Worm (Caenorhabditis elegans) whole organism, L4 larva: ENCODE measurements around the gene lin-7.

Experiments used
- F10B5.3 ChIP-seq: sonication (generic microtip); optimal IDR thresholded peaks from 2 replicates; lab custom pipeline; 2016; ENCODE audit warnings: mild to moderate bottlenecking, missing genetic modification characterization, missing compliant biosample characterization
- F26F4.8 ChIP-seq: fragments of 200-800 bp; sonication (Bioruptor generic); conservative IDR thresholded peaks from 2 replicates; pipeline ENCODE4 v1.3.6; 2022; ENCODE audit warnings: missing genetic modification characterization, missing compliant biosample characterization
- F37D6.2 ChIP-seq: sonication (generic microtip); optimal IDR thresholded peaks from 2 replicates; lab custom pipeline; 2016; ENCODE audit warnings: mild to moderate bottlenecking, missing genetic modification characterization, missing compliant biosample characterization
- F44E2.7 ChIP-seq: fragments of 200-800 bp; sonication (Bioruptor generic); IDR thresholded peaks from 2 replicates; pipeline ENCODE4 v2.1.2; 2022; ENCODE audit warnings: missing genetic modification characterization, missing compliant biosample characterization
- R02D3.7 ChIP-seq: fragments of 150-350 bp; sonication (generic microtip); optimal IDR thresholded peaks from 3 replicates; lab custom pipeline; 2014; ENCODE audit warnings: missing biosample characterization, missing genetic modification characterization
- Y75B8A.6 ChIP-seq: fragments of 200-800 bp; sonication (Bioruptor generic); IDR thresholded peaks from 2 replicates; pipeline ENCODE4 v1.3.6; 2022; ENCODE audit warnings: missing genetic modification reagents, missing genetic modification characterization, missing compliant biosample characterization
- aha-1 ChIP-seq: fragments of 150-350 bp; peaks from one replicate; lab custom pipeline; 2014; ENCODE audit warnings: missing biosample characterization, missing genetic modification characterization
- aly-2 ChIP-seq: sonication (generic microtip); optimal IDR thresholded peaks from 2 replicates; lab custom pipeline; 2018; ENCODE audit warnings: missing biosample characterization, missing genetic modification characterization
- attf-4 ChIP-seq: sonication (generic microtip); optimal IDR thresholded peaks from 3 replicates; lab custom pipeline; 2017; ENCODE audit warnings: missing biosample characterization, missing genetic modification characterization
- ceh-28 ChIP-seq: fragments of 150-350 bp; optimal IDR thresholded peaks from 2 replicates; lab custom pipeline; 2014; ENCODE audit warnings: missing biosample characterization, missing genetic modification reagents, missing genetic modification characterization
- ceh-32 ChIP-seq: sonication (generic microtip); optimal IDR thresholded peaks from 2 replicates; lab custom pipeline; 2016; ENCODE audit warnings: mild to moderate bottlenecking, missing genetic modification characterization, missing compliant biosample characterization; ENCODE audit not compliant: poor library complexity
- ceh-62 ChIP-seq: sonication (generic microtip); optimal IDR thresholded peaks from 2 replicates; lab custom pipeline; 2017; ENCODE audit warnings: missing biosample characterization, missing genetic modification characterization
- daf-19 ChIP-seq: fragments of 200-800 bp; sonication (Bioruptor generic); conservative IDR thresholded peaks from 2 replicates; pipeline ENCODE4 v1.3.6; 2022; ENCODE audit warnings: missing genetic modification characterization, missing compliant biosample characterization
- dmd-6 ChIP-seq: fragments of 200-800 bp; sonication (Bioruptor generic); IDR thresholded peaks from 2 replicates; pipeline ENCODE4 v1.3.6; 2022; ENCODE audit warnings: missing genetic modification reagents, missing genetic modification characterization, missing compliant biosample characterization
- dpl-1 ChIP-seq: fragments of 150-350 bp; optimal IDR thresholded peaks from 2 replicates; lab custom pipeline; 2014; ENCODE audit warnings: missing biosample characterization, missing genetic modification reagents, missing genetic modification characterization
- duxl-1 ChIP-seq: sonication (generic microtip); optimal IDR thresholded peaks from 2 replicates; lab custom pipeline; 2016; ENCODE audit warnings: mild to moderate bottlenecking, missing genetic modification characterization, moderate library complexity, missing compliant biosample characterization; ENCODE audit not compliant: poor library complexity
- egl-27 ChIP-seq: sonication (generic microtip); optimal IDR thresholded peaks from 3 replicates; lab custom pipeline; 2017; ENCODE audit warnings: missing biosample characterization, missing genetic modification reagents, missing genetic modification characterization
- fkh-10 ChIP-seq: fragments of 150-350 bp; optimal IDR thresholded peaks from 2 replicates; lab custom pipeline; 2014; ENCODE audit warnings: missing biosample characterization, missing genetic modification reagents, missing genetic modification characterization
- hlh-11 ChIP-seq: fragments of 200-800 bp; sonication (Bioruptor generic); optimal IDR thresholded peaks from 2 replicates; lab custom pipeline; 2018; ENCODE audit warnings: mild to moderate bottlenecking, missing genetic modification characterization, missing compliant biosample characterization
- hmg-1.1 ChIP-seq: fragments of 200-800 bp; sonication (Bioruptor generic); IDR thresholded peaks from 2 replicates; pipeline ENCODE4 v1.3.6; 2022; ENCODE audit warnings: missing genetic modification reagents, missing genetic modification characterization, missing compliant biosample characterization
- jun-1 ChIP-seq: fragments of 150-350 bp; optimal IDR thresholded peaks from 2 replicates; lab custom pipeline; 2014; ENCODE audit warnings: missing biosample characterization, missing genetic modification reagents, missing genetic modification characterization
- lin-15B ChIP-seq: fragments of 150-350 bp; sonication (generic microtip); optimal IDR thresholded peaks from 3 replicates; lab custom pipeline; 2014; ENCODE audit warnings: missing biosample characterization, missing genetic modification characterization
- lsy-2 ChIP-seq, 2 experiments: fragments of 150-350 bp in 1 of 2; sonication (generic microtip) in 1 of 2; optimal IDR thresholded peaks; 2 replicates each; lab custom pipeline; 2014 to 2017; ENCODE audit warnings: missing biosample characterization in 2 of 2, missing genetic modification characterization in 2 of 2
- nhr-102 ChIP-seq: sonication (generic microtip); optimal IDR thresholded peaks from 2 replicates; lab custom pipeline; 2016; ENCODE audit warnings: mild to moderate bottlenecking, missing genetic modification characterization, moderate library complexity, missing compliant biosample characterization
- nhr-25 ChIP-seq: sonication (generic microtip); optimal IDR thresholded peaks from 2 replicates; lab custom pipeline; 2017; ENCODE audit warnings: missing genetic modification characterization, mild to moderate bottlenecking, missing compliant biosample characterization, antibody characterized with exemption, moderate library complexity, borderline replicate concordance; ENCODE audit not compliant: insufficient read depth
- nhr-28 ChIP-seq: fragments of 150-350 bp; optimal IDR thresholded peaks from 2 replicates; lab custom pipeline; 2014; ENCODE audit warnings: missing biosample characterization, missing genetic modification characterization
- nhr-42 ChIP-seq: fragments of 200-800 bp; sonication (Bioruptor generic); IDR thresholded peaks from 2 replicates; pipeline ENCODE4 v1.3.6; 2022; ENCODE audit warnings: missing genetic modification characterization, missing compliant biosample characterization
- pha-4 ChIP-seq, 2 experiments: fragments of 150-350 bp in 1 of 2; fragments of 200-800 bp in 1 of 2; sonication (Bioruptor generic) in 1 of 2; IDR thresholded peaks in 1 of 2; optimal IDR thresholded peaks in 1 of 2; 2 replicates each; pipeline versions ENCODE4 v1.3.6 to Lab custom; 2014 to 2022; ENCODE audit warnings: missing genetic modification characterization in 2 of 2, missing genetic modification reagents in 2 of 2, missing biosample characterization in 1 of 2, missing compliant biosample characterization in 1 of 2
- pqm-1 ChIP-seq: sonication (generic microtip); optimal IDR thresholded peaks from 2 replicates; lab custom pipeline; 2017; ENCODE audit warnings: missing biosample characterization, missing genetic modification characterization
- rbr-2 ChIP-seq: sonication (generic microtip); optimal IDR thresholded peaks from 2 replicates; lab custom pipeline; 2016; ENCODE audit warnings: missing genotype, missing genetic modification characterization, missing compliant biosample characterization
- skn-1 ChIP-seq: fragments of 150-350 bp; optimal IDR thresholded peaks from 2 replicates; lab custom pipeline; 2014; ENCODE audit warnings: missing biosample characterization, missing genetic modification characterization
- spr-1 ChIP-seq: sonication (generic microtip); optimal IDR thresholded peaks from 2 replicates; lab custom pipeline; 2016; ENCODE audit warnings: mild to moderate bottlenecking, missing genetic modification characterization, missing compliant biosample characterization
- spr-3 ChIP-seq: fragments of 200-800 bp; sonication (Bioruptor generic); optimal IDR thresholded peaks from 2 replicates; lab custom pipeline; 2018; ENCODE audit warnings: mild to moderate bottlenecking, missing genetic modification characterization, missing compliant biosample characterization
- tra-1 ChIP-seq: fragments of 200-800 bp; sonication (Bioruptor generic); IDR thresholded peaks from 2 replicates; pipeline ENCODE4 v1.3.6; 2022; ENCODE audit warnings: missing genetic modification reagents, missing genetic modification characterization, missing compliant biosample characterization
- zfp-3 ChIP-seq: fragments of 200-800 bp; sonication (Bioruptor generic); conservative IDR thresholded peaks from 2 replicates; pipeline ENCODE4 v1.3.6; 2022; ENCODE audit warnings: missing genetic modification reagents, missing genetic modification characterization, missing compliant biosample characterization
- zip-2 ChIP-seq: fragments of 150-350 bp; optimal IDR thresholded peaks from 2 replicates; lab custom pipeline; 2014; ENCODE audit warnings: missing biosample characterization, missing genetic modification characterization
- ztf-11 ChIP-seq: fragments of 150-350 bp; optimal IDR thresholded peaks from 2 replicates; lab custom pipeline; 2014; ENCODE audit warnings: missing biosample characterization, missing genetic modification characterization
- ztf-7 ChIP-seq: fragments of 150-350 bp; optimal IDR thresholded peaks from 2 replicates; lab custom pipeline; 2014; ENCODE audit warnings: missing biosample characterization, missing genetic modification characterization

The lin-7 gene

ce11 chrII:14383644-14384043 lies 34.4 kb upstream of the lin-7 start, which contains the start of gene mes-2 (continued):
- TF ChIP-seq ztf-7 (tag; lab: Kevin White, UChicago) (peak; percentile 41), egl-27 (tag; lab: Kevin White, UChicago) (no peak), spr-1 (no peak), duxl-1 (no peak), nhr-42 (GFP tag; lab: Robert Waterston, UW) (peak; percentile 88), hmg-1.1 (peak; percentile 71), ceh-28 (no peak), ztf-11 (no peak), pqm-1 (tag; lab: Kevin White, UChicago) (no peak), zip-2 (tag; lab: Kevin White, UChicago) (peak; percentile 28), zfp-3 (GFP tag; lab: Robert Waterston, UW) (no peak), pha-4 (GFP tag; IDR thresholded peaks at IDR 0.05; lab: Robert Waterston, UW) (0 out of 2 replicates have a peak, but pooled peaks have one; percentile 44), pha-4 (tag; optimal IDR thresholded peaks at IDR 0.05; lab: Kevin White, UChicago) (peak; percentile 31), F10B5.3 (no peak), dmd-6 (GFP tag; lab: Robert Waterston, UW) (peak; percentile 34), rbr-2 (tag; lab: Kevin White, UChicago) (peak; percentile 63), Y75B8A.6 (GFP tag; lab: Robert Waterston, UW) (no peak), ceh-32 (tag; lab: Kevin White, UChicago) (no peak), lin-15B (no peak), fkh-10 (GFP tag; lab: Kevin White, UChicago) (peak; percentile 6), F44E2.7 (GFP tag; lab: Robert Waterston, UW) (no peak), lsy-2 (tag; optimal IDR thresholded peaks at IDR 0.05; lab: Kevin White, UChicago) (peak; percentile 41 to 91), hlh-11 (peak; percentile 49), daf-19 (no peak), nhr-28 (tag; lab: Kevin White, UChicago) (peak; percentile 28)

ce11 chrII:14381450-14381849 lies 32.2 kb upstream of the lin-7 start, which contains the start of gene sdz-26:
Gene sdz-26, plus strand, starts transcription at chrII:14381750.
- no peak for TF ChIP-seq F26F4.8 (GFP tag; lab: Robert Waterston, UW)
- TF ChIP-seq attf-4 (tag; lab: Kevin White, UChicago), result no peak
- no peak for TF ChIP-seq F37D6.2 (tag; lab: Kevin White, UChicago)

ce11 chrII:14380778-14381177 lies 31.6 kb upstream of the lin-7 start:
- TF ChIP-seq spr-3 (GFP tag; lab: Kevin White, UChicago), result no peak
- TF ChIP-seq nhr-102 (tag; lab: Kevin White, UChicago), result no peak
- TF ChIP-seq aha-1 (tag; lab: Kevin White, UChicago), result peak; percentile 93
- no peak for TF ChIP-seq nhr-25 (tag; lab: Kevin White, UChicago)
- no peak for TF ChIP-seq R02D3.7
- TF ChIP-seq, all 104 proteins: peak for 1

- TF ChIP-seq aly-2 (tag; lab: Kevin White, UChicago) (no peak), ceh-62 (no peak), tra-1 (GFP tag; lab: Robert Waterston, UW) (no peak), jun-1 (tag; lab: Kevin White, UChicago) (no peak), ztf-11 (no peak), dpl-1 (GFP tag; lab: Kevin White, UChicago) (no peak), skn-1 (tag; lab: Kevin White, UChicago) (no peak)
- TF ChIP-seq, all 104 proteins: peak for 0
These were observed 28.6 kb upstream of the lin-7 start, which contains the start of gene acr-20 for ce11 chrII:14377796-14378195. Gene acr-20, minus strand, starts transcription at chrII:14377896.
